Fruit fly (Drosophila melanogaster) whole organism, embryonic: ENCODE data around the gene PolD2.

ENCODE experiments used
- CG11085 ChIP-seq: fragments of 200-800 bp; sonication (Bioruptor generic); IDR thresholded peaks from 2 replicates; pipeline ENCODE4 v1.3.6; 2022; ENCODE audit warnings: missing biosample characterization, missing genetic modification characterization
- CG11723 ChIP-seq: fragments of 200-800 bp; sonication (Bioruptor generic); optimal IDR thresholded peaks from 2 replicates; lab custom pipeline; 2017; ENCODE audit warnings: missing biosample characterization, mild to moderate bottlenecking, missing genetic modification characterization
- CG12219 ChIP-seq: fragments of 200-800 bp; sonication (Bioruptor generic); optimal IDR thresholded peaks from 3 replicates; lab custom pipeline; 2018; ENCODE audit warnings: missing biosample characterization, mild to moderate bottlenecking, missing genetic modification characterization
- CG13287 ChIP-seq: fragments of 200-800 bp; sonication (Bioruptor generic); IDR thresholded peaks from 2 replicates; pipeline ENCODE4 v1.3.6; 2022; ENCODE audit warnings: missing biosample characterization, missing genetic modification characterization; ENCODE audit not compliant: partially characterized antibody
- CG13296 ChIP-seq: fragments of 200-800 bp; sonication (Bioruptor generic); optimal IDR thresholded peaks from 3 replicates; lab custom pipeline; 2018; ENCODE audit warnings: missing biosample characterization, mild to moderate bottlenecking, missing genetic modification characterization
- CG14014 ChIP-seq: fragments of 200-800 bp; sonication (Bioruptor generic); IDR thresholded peaks from 2 replicates; pipeline ENCODE4 v1.3.6; 2022; ENCODE audit warnings: missing biosample characterization, missing genetic modification characterization
- CG15011 ChIP-seq: fragments of 200-800 bp; sonication (Bioruptor generic); optimal IDR thresholded peaks from 3 replicates; lab custom pipeline; 2018; ENCODE audit warnings: missing biosample characterization, mild to moderate bottlenecking, missing genetic modification characterization
- CG17385 ChIP-seq: fragments of 200-800 bp; sonication (Bioruptor generic); optimal IDR thresholded peaks from 3 replicates; lab custom pipeline; 2018; ENCODE audit warnings: missing biosample characterization, mild to moderate bottlenecking, missing genetic modification characterization
- CG18764 ChIP-seq: fragments of 200-800 bp; sonication (Bioruptor generic); optimal IDR thresholded peaks from 3 replicates; lab custom pipeline; 2016; ENCODE audit warnings: missing biosample characterization, missing genetic modification characterization
- CG2120 ChIP-seq: fragments of 200-800 bp; sonication (Bioruptor generic); optimal IDR thresholded peaks from 3 replicates; lab custom pipeline; 2016; ENCODE audit warnings: missing biosample characterization, missing genetic modification characterization
- CG2678 ChIP-seq: fragments of 200-800 bp; sonication (Bioruptor generic); optimal IDR thresholded peaks from 3 replicates; lab custom pipeline; 2019; ENCODE audit warnings: missing biosample characterization, mild to moderate bottlenecking, missing genetic modification characterization, moderate library complexity
- CG32532 ChIP-seq: fragments of 200-800 bp; sonication (Bioruptor generic); IDR thresholded peaks from 2 replicates; pipeline ENCODE4 v1.3.6; 2022; ENCODE audit warnings: missing biosample characterization, missing genetic modification characterization
- CG3281 ChIP-seq: fragments of 200-800 bp; sonication (Bioruptor generic); optimal IDR thresholded peaks from 3 replicates; lab custom pipeline; 2017; ENCODE audit warnings: missing biosample characterization, mild to moderate bottlenecking, missing genetic modification characterization
- CG34376 ChIP-seq: fragments of 200-800 bp; sonication (Bioruptor generic); optimal IDR thresholded peaks from 2 replicates; lab custom pipeline; 2018; ENCODE audit warnings: missing biosample characterization, mild to moderate bottlenecking, missing genetic modification characterization
- CG4707 ChIP-seq: fragments of 200-800 bp; sonication (Bioruptor generic); optimal IDR thresholded peaks from 2 replicates; lab custom pipeline; 2018; ENCODE audit warnings: missing biosample characterization, mild to moderate bottlenecking, missing genetic modification characterization, moderate library complexity
- CG5180 ChIP-seq: fragments of 200-800 bp; sonication (Bioruptor generic); optimal IDR thresholded peaks from 3 replicates; lab custom pipeline; 2017; ENCODE audit warnings: missing biosample characterization, missing genetic modification characterization, mild to moderate bottlenecking, moderate library complexity, missing genetic modification reagents
- CG6683 ChIP-seq: fragments of 200-800 bp; sonication (Bioruptor generic); optimal IDR thresholded peaks from 2 replicates; lab custom pipeline; 2017; ENCODE audit warnings: missing biosample characterization, mild to moderate bottlenecking, missing genetic modification characterization, missing genetic modification reagents
- CG6854 ChIP-seq: fragments of 200-800 bp; sonication (Bioruptor generic); optimal IDR thresholded peaks from 3 replicates; lab custom pipeline; 2017; ENCODE audit warnings: missing biosample characterization, mild to moderate bottlenecking, missing genetic modification characterization
- CG7839 ChIP-seq: fragments of 200-800 bp; sonication (Bioruptor generic); optimal IDR thresholded peaks from 3 replicates; lab custom pipeline; 2018; ENCODE audit warnings: missing biosample characterization, mild to moderate bottlenecking, missing genetic modification characterization, moderate library complexity
- CG8924 ChIP-seq: fragments of 200-800 bp; optimal IDR thresholded peaks from 3 replicates; lab custom pipeline; 2019; ENCODE audit warnings: missing biosample characterization, mild to moderate bottlenecking, missing genetic modification characterization, moderate library complexity
- Dad ChIP-seq: fragments of 200-800 bp; sonication (Bioruptor generic); optimal IDR thresholded peaks from 3 replicates; lab custom pipeline; 2016; ENCODE audit warnings: missing biosample characterization, missing genetic modification characterization
- Deaf1 ChIP-seq: fragments of 200-800 bp; optimal IDR thresholded peaks from 3 replicates; lab custom pipeline; 2019; ENCODE audit warnings: missing biosample characterization, mild to moderate bottlenecking, missing genetic modification characterization, moderate library complexity
- Ets65A ChIP-seq: fragments of 200-800 bp; sonication (Bioruptor generic); peaks from one replicate; lab custom pipeline; 2016; ENCODE audit warnings: missing biosample characterization, missing genetic modification characterization
- Fer1 ChIP-seq: fragments of 200-800 bp; sonication (Bioruptor generic); optimal IDR thresholded peaks from 2 replicates; lab custom pipeline; 2017; ENCODE audit warnings: missing biosample characterization, mild to moderate bottlenecking, missing genetic modification characterization
- H2.0 ChIP-seq: fragments of 200-800 bp; sonication (Bioruptor generic); IDR thresholded peaks from 2 replicates; pipeline ENCODE4 v1.3.6; 2022; ENCODE audit warnings: missing biosample characterization, missing genetic modification characterization
- HmgZ ChIP-seq: fragments of 200-800 bp; sonication (Bioruptor generic); optimal IDR thresholded peaks from 2 replicates; lab custom pipeline; 2018; ENCODE audit warnings: missing biosample characterization, mild to moderate bottlenecking, missing genetic modification characterization
- Hr51 ChIP-seq, 2 experiments: fragments of 200-800 bp; sonication (Bioruptor generic); optimal IDR thresholded peaks; 2 replicates in 1 of 2; 3 replicates in 1 of 2; lab custom pipeline; 2016 to 2018; ENCODE audit warnings: missing biosample characterization in 2 of 2, missing genetic modification characterization in 2 of 2, mild to moderate bottlenecking in 1 of 2, moderate library complexity in 1 of 2
- Lpt ChIP-seq: fragments of >200 bp; optimal IDR thresholded peaks from 2 replicates; lab custom pipeline; 2018; ENCODE audit warnings: missing biosample characterization, missing genetic modification characterization
- Med ChIP-seq: fragments of 200-800 bp; sonication (Bioruptor generic); peaks from one replicate; lab custom pipeline; 2016; ENCODE audit warnings: missing biosample characterization, missing genetic modification characterization, mild to moderate bottlenecking, inconsistent platforms, moderate library complexity
- Meics ChIP-seq: fragments of 200-800 bp; sonication (Bioruptor generic); optimal IDR thresholded peaks from 2 replicates; lab custom pipeline; 2017; ENCODE audit warnings: missing biosample characterization, mild to moderate bottlenecking, missing genetic modification characterization
- Neu2 ChIP-seq: fragments of 200-800 bp; sonication (Bioruptor generic); optimal IDR thresholded peaks from 3 replicates; lab custom pipeline; 2016; ENCODE audit warnings: missing biosample characterization, missing genetic modification characterization, borderline replicate concordance
- NfI ChIP-seq: fragments of 200-800 bp; sonication (Bioruptor generic); optimal IDR thresholded peaks from 3 replicates; lab custom pipeline; 2018; ENCODE audit warnings: missing biosample characterization, mild to moderate bottlenecking, missing genetic modification characterization, moderate library complexity
- PHDP ChIP-seq: fragments of 200-800 bp; sonication (Bioruptor generic); optimal IDR thresholded peaks from 3 replicates; lab custom pipeline; 2018; ENCODE audit warnings: missing biosample characterization, mild to moderate bottlenecking, missing genetic modification characterization, moderate library complexity
- Rfx ChIP-seq: fragments of 200-800 bp; sonication (Bioruptor generic); IDR thresholded peaks from 2 replicates; pipeline ENCODE4 v1.3.6; 2022; ENCODE audit warnings: missing biosample characterization, missing genetic modification characterization
- bigmax ChIP-seq: fragments of 200-800 bp; sonication (Bioruptor generic); optimal IDR thresholded peaks from 2 replicates; lab custom pipeline; 2018; ENCODE audit warnings: missing biosample characterization, mild to moderate bottlenecking, missing genetic modification characterization
- dan ChIP-seq: fragments of 200-800 bp; sonication (Bioruptor generic); IDR thresholded peaks from 2 replicates; pipeline ENCODE4 v1.3.6; 2022; ENCODE audit warnings: missing biosample characterization, missing genetic modification characterization
- dysf ChIP-seq: fragments of 200-800 bp; sonication (Bioruptor generic); IDR thresholded peaks from 3 replicates; pipeline ENCODE4 v1.3.6; 2022; ENCODE audit warnings: missing biosample characterization, missing genetic modification characterization
- ftz-f1 ChIP-seq: fragments of 200-800 bp; sonication (Bioruptor generic); optimal IDR thresholded peaks from 2 replicates; lab custom pipeline; 2016; ENCODE audit warnings: missing biosample characterization, missing genetic modification characterization
- gem ChIP-seq: fragments of 200-800 bp; sonication (Bioruptor generic); optimal IDR thresholded peaks from 2 replicates; lab custom pipeline; 2019; ENCODE audit warnings: missing biosample characterization, mild to moderate bottlenecking, missing genetic modification characterization, moderate library complexity
- gro ChIP-seq: fragments of 200-800 bp; sonication (Bioruptor generic); optimal IDR thresholded peaks from 2 replicates; lab custom pipeline; 2016; ENCODE audit warnings: missing biosample characterization, missing genetic modification characterization
- hkb ChIP-seq, 2 experiments: fragments of 200-800 bp in 1 of 2; fragments of >200 bp in 1 of 2; sonication (Bioruptor generic) in 1 of 2; IDR thresholded peaks in 1 of 2; optimal IDR thresholded peaks in 1 of 2; 2 replicates each; pipeline versions ENCODE4 v1.3.6 to Lab custom; 2017 to 2022; ENCODE audit warnings: missing biosample characterization in 1 of 2, missing genetic modification characterization in 1 of 2
- hth ChIP-seq: fragments of >200 bp; optimal IDR thresholded peaks from 2 replicates; lab custom pipeline; 2017; ENCODE audit warnings: inconsistent platforms
- lbe ChIP-seq: fragments of 200-800 bp; sonication (Bioruptor generic); optimal IDR thresholded peaks from 2 replicates; lab custom pipeline; 2016; ENCODE audit warnings: missing biosample characterization, mild to moderate bottlenecking, missing genetic modification characterization
- mirr ChIP-seq: fragments of 200-800 bp; sonication (Bioruptor generic); optimal IDR thresholded peaks from 3 replicates; lab custom pipeline; 2018; ENCODE audit warnings: missing biosample characterization, mild to moderate bottlenecking, missing genetic modification characterization
- mld ChIP-seq: fragments of 200-800 bp; sonication (Bioruptor generic); IDR thresholded peaks from 3 replicates; pipeline ENCODE4 v1.3.6; 2022; ENCODE audit warnings: missing biosample characterization, missing genetic modification characterization; ENCODE audit not compliant: partially characterized antibody
- sd ChIP-seq: fragments of 200-800 bp; sonication (Bioruptor generic); optimal IDR thresholded peaks from 3 replicates; lab custom pipeline; 2018; ENCODE audit warnings: missing biosample characterization, mild to moderate bottlenecking, missing genetic modification characterization, moderate library complexity
- sens ChIP-seq: fragments of 200-800 bp; sonication (Bioruptor generic); peaks from one replicate; lab custom pipeline; 2016; ENCODE audit warnings: missing biosample characterization, missing genetic modification characterization
- sisA ChIP-seq: fragments of 200-800 bp; sonication (Bioruptor generic); IDR thresholded peaks from 2 replicates; pipeline ENCODE4 v1.3.6; 2022; ENCODE audit warnings: missing biosample characterization, missing genetic modification characterization
- tap ChIP-seq: fragments of 200-800 bp; optimal IDR thresholded peaks from 3 replicates; lab custom pipeline; 2019; ENCODE audit warnings: missing biosample characterization, mild to moderate bottlenecking, missing genetic modification characterization, moderate library complexity
- unpg ChIP-seq: fragments of 200-800 bp; sonication (Bioruptor generic); optimal IDR thresholded peaks from 3 replicates; lab custom pipeline; 2018; ENCODE audit warnings: missing biosample characterization, mild to moderate bottlenecking, missing genetic modification characterization, moderate library complexity

PolD2 gene

dm6 chr3L:1737898-1738322, 37.5 kb upstream of the PolD2 start, which contains the start of gene PIG-Wb (continued):
- TF ChIP-seq hkb (optimal IDR thresholded peaks at IDR 0.05; lab: Kevin White, UChicago): no peak
- 0 out of 2 replicates have a peak, but pooled peaks have one; percentile 35 for TF ChIP-seq hkb (GFP tag; IDR thresholded peaks at IDR 0.05; lab: Robert Waterston, UW)
- TF ChIP-seq CG32532: no peak
- TF ChIP-seq CG17385 (GFP tag; lab: Kevin White, UChicago): no peak
- TF ChIP-seq Dad: peak; percentile 4
- peak; percentile 98 for TF ChIP-seq sd (tag; lab: Kevin White, UChicago)
- no peak for TF ChIP-seq Ets65A (GFP tag; lab: Kevin White, UChicago)
- no peak for TF ChIP-seq CG4707
- no peak for TF ChIP-seq bigmax (GFP tag; lab: Kevin White, UChicago)
- no peak for TF ChIP-seq sisA
- peak; percentile 3 for TF ChIP-seq unpg (GFP tag; lab: Kevin White, UChicago)
- no peak for TF ChIP-seq CG6683 (GFP tag; lab: Kevin White, UChicago)
- peak; percentile 35; the same call in 2 of the 3 replicates for TF ChIP-seq dysf (GFP tag; lab: Robert Waterston, UW)
- TF ChIP-seq Med (GFP tag; lab: Kevin White, UChicago): peak; percentile 45
- peak; percentile 55 for TF ChIP-seq CG6854
- TF ChIP-seq gem (tag; lab: Kevin White, UChicago): peak; percentile 20
- no peak for TF ChIP-seq NfI (GFP tag; lab: Kevin White, UChicago)
- TF ChIP-seq tap (tag; lab: Kevin White, UChicago): peak; percentile 20
- peak; percentile 7 for TF ChIP-seq CG8924 (tag; lab: Kevin White, UChicago)
- TF ChIP-seq CG2120: peak; percentile 20
- peak; percentile 34 for TF ChIP-seq PHDP (tag; lab: Kevin White, UChicago)
- no peak for TF ChIP-seq Lpt
- no peak for TF ChIP-seq gro (GFP tag; lab: Kevin White, UChicago)
- peak; percentile 22 for TF ChIP-seq CG15011
- no peak for TF ChIP-seq dan (GFP tag; lab: Robert Waterston, UW)
- peak; percentile 50 for TF ChIP-seq ftz-f1
- 0 out of 2 replicates have a peak, but pooled peaks have one; percentile 3 for TF ChIP-seq Rfx (GFP tag; lab: Robert Waterston, UW)
- TF ChIP-seq CG18764 (GFP tag; lab: Kevin White, UChicago): no peak
- peak; percentile 21; the same call in 1 of the 2 replicates for TF ChIP-seq H2.0 (GFP tag; lab: Robert Waterston, UW)
- peak; percentile 33 for TF ChIP-seq CG3281
- TF ChIP-seq CG13296 (GFP tag; lab: Kevin White, UChicago): peak; percentile 54
- no peak for TF ChIP-seq mld (GFP tag; lab: Robert Waterston, UW)
- TF ChIP-seq CG11723: no peak
- no peak for TF ChIP-seq CG11085 (GFP tag; lab: Robert Waterston, UW)
- peak in 1 of 2 experiments; percentile 26 for TF ChIP-seq Hr51 (GFP tag; optimal IDR thresholded peaks at IDR 0.05; lab: Kevin White, UChicago)
- no peak for TF ChIP-seq Neu2 (GFP tag; lab: Kevin White, UChicago)
- TF ChIP-seq sens (GFP tag; lab: Kevin White, UChicago): no peak
- TF ChIP-seq HmgZ (tag; lab: Kevin White, UChicago): peak; percentile 32
- TF ChIP-seq lbe: no peak
- peak; percentile 1 for TF ChIP-seq CG5180 (GFP tag; lab: Kevin White, UChicago)
- TF ChIP-seq CG7839: peak; percentile 1
- peak; percentile 58 for TF ChIP-seq Deaf1 (tag; lab: Kevin White, UChicago)
- TF ChIP-seq CG2678 (tag; lab: Kevin White, UChicago): peak; percentile 57
- TF ChIP-seq hth (lab: Kevin White, UChicago): no peak
- TF ChIP-seq CG12219 (GFP tag; lab: Kevin White, UChicago): peak; percentile 14
- no peak for TF ChIP-seq CG13287 (GFP tag; lab: Robert Waterston, UW)
- peak; percentile 48 for TF ChIP-seq Meics (GFP tag; lab: Kevin White, UChicago)
- peak; percentile 65 for TF ChIP-seq Fer1 (GFP tag; lab: Kevin White, UChicago)
- TF ChIP-seq CG14014: 0 out of 2 replicates have a peak, but pooled peaks have one; percentile 32
- peak; percentile 90 for TF ChIP-seq mirr (GFP tag; lab: Kevin White, UChicago)
- TF ChIP-seq CG34376 (GFP tag; lab: Kevin White, UChicago): peak; percentile 91
